Fruit fly (Drosophila melanogaster): ENCODE results near the gene CG8064.
A peak's percentile ranks its signal among the peaks of the same experiment; 100 is the strongest.

CG8064 gene

dm6 chr3R:18310766-18311367 is 27.4 kb downstream of the CG8064 start (continued):
- TF ChIP-seq CG17186 (GFP tag; optimal IDR thresholded peaks at IDR 0.05) (no peak), CG9797 (GFP tag; optimal IDR thresholded peaks at IDR 0.05) (no peak), CG17802 (tag; optimal IDR thresholded peaks at IDR 0.05) (no peak), Mes4 (GFP tag; optimal IDR thresholded peaks at IDR 0.05) (no peak), slbo (GFP tag; IDR thresholded peaks at IDR 0.05) (no peak), CG13624 (GFP tag; optimal IDR thresholded peaks at IDR 0.05) (no peak), Adf1 (GFP tag; IDR thresholded peaks at IDR 0.05) (no peak), BtbVII (GFP tag; optimal IDR thresholded peaks at IDR 0.05) (no peak), Fer3 (tag; optimal IDR thresholded peaks at IDR 0.05) (no peak), HLH3B (GFP tag; IDR thresholded peaks at IDR 0.05) (no peak), nmo (GFP tag; optimal IDR thresholded peaks at IDR 0.05) (peak; percentile 68), pb (GFP tag; optimal IDR thresholded peaks at IDR 0.05) (no peak), D (optimal IDR thresholded peaks at IDR 0.05) (no peak), D (GFP tag; optimal IDR thresholded peaks at IDR 0.05) (no peak), cato (GFP tag; optimal IDR thresholded peaks at IDR 0.05; ENCODE audit: borderline replicate concordance) (no peak), Doc3 (GFP tag; IDR thresholded peaks at IDR 0.05; ENCODE audit: partially characterized antibody) (no peak), B-H1 (GFP tag; IDR thresholded peaks at IDR 0.05) (no peak), pum (GFP tag; optimal IDR thresholded peaks at IDR 0.05) (no peak), exex (tag; optimal IDR thresholded peaks at IDR 0.05) (no peak), CG8765 (GFP tag; IDR thresholded peaks at IDR 0.05) (no peak), CG3065 (GFP tag; optimal IDR thresholded peaks at IDR 0.05) (no peak), CG7928 (GFP tag; optimal IDR thresholded peaks at IDR 0.05) (no peak), CG12942 (GFP tag; optimal IDR thresholded peaks at IDR 0.05) (no peak), cwo (GFP tag; optimal IDR thresholded peaks at IDR 0.05) (no peak), chn (GFP tag; optimal IDR thresholded peaks at IDR 0.05) (no peak), aop (GFP tag; IDR thresholded peaks at IDR 0.05) (no peak), stc (GFP tag; IDR thresholded peaks at IDR 0.05) (no peak), lab (GFP tag; optimal IDR thresholded peaks at IDR 0.05) (no peak), B-H2 (GFP tag; optimal IDR thresholded peaks at IDR 0.05) (no peak), HLH54F (GFP tag; optimal IDR thresholded peaks at IDR 0.05) (no peak), HLHmδ (GFP tag; optimal IDR thresholded peaks at IDR 0.05) (no peak), lola (GFP tag; optimal IDR thresholded peaks at IDR 0.05) (no peak), Med (GFP tag) (peak; percentile 79), CG16863 (GFP tag; optimal IDR thresholded peaks at IDR 0.05) (peak; percentile 1), CG18619 (GFP tag; optimal IDR thresholded peaks at IDR 0.05) (peak; percentile 67), CG4282 (GFP tag; optimal IDR thresholded peaks at IDR 0.05) (no peak), Kr (GFP tag; optimal IDR thresholded peaks at IDR 0.05) (no peak), trh (GFP tag; optimal IDR thresholded peaks at IDR 0.05) (no peak), CG7372 (GFP tag; IDR thresholded peaks at IDR 0.05) (no peak), D19A (tag; optimal IDR thresholded peaks at IDR 0.05) (no peak), Drgx (GFP tag; IDR thresholded peaks at IDR 0.05) (0 out of 2 replicates have a peak, but pooled peaks have one; percentile 14), CG31441 (GFP tag; IDR thresholded peaks at IDR 0.05) (no peak; the same call in 1 of the 2 replicates), Dref (GFP tag; IDR thresholded peaks at IDR 0.05) (no peak), fd3F (GFP tag; optimal IDR thresholded peaks at IDR 0.05) (no peak), CG31224 (GFP tag; IDR thresholded peaks at IDR 0.05) (no peak), seq (GFP tag; IDR thresholded peaks at IDR 0.05) (no peak), CG15073 (GFP tag; optimal IDR thresholded peaks at IDR 0.05) (no peak), CG10959 (GFP tag; IDR thresholded peaks at IDR 0.05) (no peak), CG9817 (tag; optimal IDR thresholded peaks at IDR 0.05) (no peak), CG5953 (GFP tag; IDR thresholded peaks at IDR 0.05) (no peak), dimm (GFP tag; IDR thresholded peaks at IDR 0.05) (no peak)

All from whole organism, embryonic.